ENCODE assay signal across 1 fruit fly cellular context in genomic region chrX:8398177-8399018, dm6.
TF ChIP-seq lines count a peak whose summit lies in the region.

Gene CG10555, plus strand, starts transcription at chrX:8398940.

TF ChIP-seq in whole organism, embryonic, 481 proteins besides CTCF, POLR2A, EP300 and RAD21 (continued from another document and continues in another):
- TF ChIP-seq run (tag; optimal IDR thresholded peaks at IDR 0.05; lab: Kevin White, UChicago) (no peak), CG13296 (GFP tag; optimal IDR thresholded peaks at IDR 0.05; lab: Kevin White, UChicago) (peak; percentile 16), CG6689 (GFP tag; IDR thresholded peaks at IDR 0.05; lab: Robert Waterston, UW) (peak; percentile 84), Hr51 (GFP tag; optimal IDR thresholded peaks at IDR 0.05; lab: Kevin White, UChicago) (peak; percentile 80 to 87), nau (GFP tag; optimal IDR thresholded peaks at IDR 0.05; lab: Kevin White, UChicago) (no peak), Hmx (GFP tag; optimal IDR thresholded peaks at IDR 0.05; lab: Kevin White, UChicago) (peak; percentile 64), Ssrp (tag; optimal IDR thresholded peaks at IDR 0.05; lab: Kevin White, UChicago) (peak; percentile 93), CG11560 (tag; IDR thresholded peaks at IDR 0.05; lab: Robert Waterston, UW) (peak; percentile 67; the same call in 2 of the 3 replicates), CG8290 (GFP tag; optimal IDR thresholded peaks at IDR 0.05; lab: Kevin White, UChicago) (peak; percentile 22), CG8290 (tag; optimal IDR thresholded peaks at IDR 0.05; lab: Kevin White, UChicago) (peak; percentile 64 to 81), sisA (GFP tag; IDR thresholded peaks at IDR 0.05; lab: Robert Waterston, UW) (peak; percentile 92), tgo (GFP tag; IDR thresholded peaks at IDR 0.05; lab: Robert Waterston, UW) (peak; percentile 90), dpn (GFP tag; optimal IDR thresholded peaks at IDR 0.05; lab: Kevin White, UChicago) (peak; percentile 46 to 87), ac (GFP tag; optimal IDR thresholded peaks at IDR 0.05; lab: Kevin White, UChicago) (peak; percentile 28), Dip2 (GFP tag; IDR thresholded peaks at IDR 0.05; lab: Robert Waterston, UW) (peak; percentile 12; the same call in 1 of the 2 replicates), Awh (GFP tag; IDR thresholded peaks at IDR 0.05; lab: Robert Waterston, UW) (peak; percentile 63), CG16779 (GFP tag; IDR thresholded peaks at IDR 0.05; lab: Robert Waterston, UW) (peak; percentile 69; the same call in 1 of the 2 replicates), CG4282 (GFP tag; optimal IDR thresholded peaks at IDR 0.05; lab: Kevin White, UChicago) (peak; percentile 92), CG18619 (GFP tag; optimal IDR thresholded peaks at IDR 0.05; lab: Kevin White, UChicago) (peak; percentile 76), CG7271 (tag; optimal IDR thresholded peaks at IDR 0.05; lab: Kevin White, UChicago) (peak; percentile 35), CG32772 (GFP tag; IDR thresholded peaks at IDR 0.05; lab: Robert Waterston, UW) (peak; percentile 89), sob (GFP tag; IDR thresholded peaks at IDR 0.05; lab: Robert Waterston, UW) (peak; percentile 94), oc (tag; optimal IDR thresholded peaks at IDR 0.05; lab: Kevin White, UChicago) (no peak), CG2129 (GFP tag; IDR thresholded peaks at IDR 0.05; lab: Robert Waterston, UW; ENCODE audit: partially characterized antibody) (peak; percentile 23; the same call in 1 of the 2 replicates), Bteb2 (GFP tag; optimal IDR thresholded peaks at IDR 0.05; lab: Kevin White, UChicago) (peak; percentile 88), CG18262 (tag; optimal IDR thresholded peaks at IDR 0.05; lab: Kevin White, UChicago) (peak; percentile 75), CrebB (tag; optimal IDR thresholded peaks at IDR 0.05; lab: Kevin White, UChicago) (peak; percentile 55), Opbp (GFP tag; IDR thresholded peaks at IDR 0.05; lab: Robert Waterston, UW; ENCODE audit: partially characterized antibody) (peak; percentile 78), btn (GFP tag; optimal IDR thresholded peaks at IDR 0.05; lab: Kevin White, UChicago) (peak; percentile 68), CG4617 (GFP tag; optimal IDR thresholded peaks at IDR 0.05; lab: Kevin White, UChicago; ENCODE audit: borderline replicate concordance) (peak; percentile 19), CG30431 (GFP tag; optimal IDR thresholded peaks at IDR 0.05; lab: Kevin White, UChicago) (peak; percentile 73), CG15514 (GFP tag; optimal IDR thresholded peaks at IDR 0.05; lab: Kevin White, UChicago) (peak; percentile 47), B-H2 (GFP tag; optimal IDR thresholded peaks at IDR 0.05; lab: Kevin White, UChicago) (peak; percentile 66), CG4328 (GFP tag; optimal IDR thresholded peaks at IDR 0.05; lab: Kevin White, UChicago) (peak; percentile 75), sqz (GFP tag; optimal IDR thresholded peaks at IDR 0.05; lab: Kevin White, UChicago) (no peak), D (optimal IDR thresholded peaks at IDR 0.05; lab: Kevin White, UChicago) (no peak), D (GFP tag; optimal IDR thresholded peaks at IDR 0.05; lab: Kevin White, UChicago) (peak; percentile 71), CG4360 (GFP tag; IDR thresholded peaks at IDR 0.05; lab: Robert Waterston, UW) (peak; percentile 58; the same call in 1 of the 2 replicates), CG11398 (GFP tag; optimal IDR thresholded peaks at IDR 0.05; lab: Kevin White, UChicago) (peak; percentile 66), sim (GFP tag; IDR thresholded peaks at IDR 0.05; lab: Robert Waterston, UW) (peak; percentile 81), CG15601 (tag; optimal IDR thresholded peaks at IDR 0.05; lab: Kevin White, UChicago) (peak; percentile 84), Doc2 (GFP tag; IDR thresholded peaks at IDR 0.05; lab: Robert Waterston, UW) (peak; percentile 57), CG7928 (GFP tag; optimal IDR thresholded peaks at IDR 0.05; lab: Kevin White, UChicago) (peak; percentile 18), cas (GFP tag; IDR thresholded peaks at IDR 0.05; lab: Robert Waterston, UW) (peak; percentile 70), CG7987 (GFP tag; optimal IDR thresholded peaks at IDR 0.05; lab: Kevin White, UChicago) (peak; percentile 42), NfI (GFP tag; optimal IDR thresholded peaks at IDR 0.05; lab: Kevin White, UChicago) (peak; percentile 83), phol (tag; optimal IDR thresholded peaks at IDR 0.05; lab: Kevin White, UChicago) (peak; percentile 100), Nf-YC (tag; optimal IDR thresholded peaks at IDR 0.05; lab: Kevin White, UChicago) (peak; percentile 63), Hr3 (GFP tag; optimal IDR thresholded peaks at IDR 0.05; lab: Kevin White, UChicago) (peak; percentile 89), CG6683 (GFP tag; optimal IDR thresholded peaks at IDR 0.05; lab: Kevin White, UChicago) (peak; percentile 32), ftz-f1 (GFP tag; optimal IDR thresholded peaks at IDR 0.05; lab: Kevin White, UChicago) (no peak), CG18011 (GFP tag; optimal IDR thresholded peaks at IDR 0.05; lab: Kevin White, UChicago) (peak; percentile 67), chn (GFP tag; optimal IDR thresholded peaks at IDR 0.05; lab: Kevin White, UChicago) (peak; percentile 93), NFAT (GFP tag; IDR thresholded peaks at IDR 0.05; lab: Robert Waterston, UW) (peak; percentile 87), lmd (GFP tag; IDR thresholded peaks at IDR 0.05; lab: Robert Waterston, UW) (peak; percentile 94), Ets97D (GFP tag; optimal IDR thresholded peaks at IDR 0.05; lab: Kevin White, UChicago) (peak; percentile 88), cato (GFP tag; optimal IDR thresholded peaks at IDR 0.05; lab: Kevin White, UChicago; ENCODE audit: borderline replicate concordance) (peak; percentile 79), CG3995 (GFP tag; optimal IDR thresholded peaks at IDR 0.05; lab: Kevin White, UChicago) (peak; percentile 53), mirr (GFP tag; optimal IDR thresholded peaks at IDR 0.05; lab: Kevin White, UChicago) (peak; percentile 71), CG8924 (tag; optimal IDR thresholded peaks at IDR 0.05; lab: Kevin White, UChicago) (peak; percentile 81), BEAF-32 (GFP tag; optimal IDR thresholded peaks at IDR 0.05; lab: Kevin White, UChicago) (peak; percentile 53), prd (optimal IDR thresholded peaks at IDR 0.05; lab: Kevin White, UChicago) (no peak), prd (GFP tag; IDR thresholded peaks at IDR 0.05; lab: Robert Waterston, UW) (peak; percentile 93), CG6765 (GFP tag; optimal IDR thresholded peaks at IDR 0.05; lab: Kevin White, UChicago) (peak; percentile 35), fu2 (GFP tag; optimal IDR thresholded peaks at IDR 0.05; lab: Kevin White, UChicago) (peak; percentile 90), chm (GFP tag; IDR thresholded peaks at IDR 0.05; lab: Robert Waterston, UW) (peak; percentile 85), hkb (optimal IDR thresholded peaks at IDR 0.05; lab: Kevin White, UChicago) (peak; percentile 95), hkb (GFP tag; IDR thresholded peaks at IDR 0.05; lab: Robert Waterston, UW) (peak; percentile 82), HLH54F (GFP tag; optimal IDR thresholded peaks at IDR 0.05; lab: Kevin White, UChicago) (peak; percentile 95), Mad (GFP tag; optimal IDR thresholded peaks at IDR 0.05; lab: Kevin White, UChicago) (peak; percentile 90), CG17568 (GFP tag; optimal IDR thresholded peaks at IDR 0.05; lab: Kevin White, UChicago) (no peak), CG11696 (GFP tag; IDR thresholded peaks at IDR 0.05; lab: Robert Waterston, UW) (0 out of 2 replicates have a peak, but pooled peaks have one; percentile 48), CG5180 (GFP tag; optimal IDR thresholded peaks at IDR 0.05; lab: Kevin White, UChicago) (peak; percentile 34), Ets65A (GFP tag; lab: Kevin White, UChicago) (peak; percentile 99), eve (GFP tag; optimal IDR thresholded peaks at IDR 0.05; lab: Kevin White, UChicago) (no peak), croc (GFP tag; conservative IDR thresholded peaks at IDR 0.05; lab: Robert Waterston, UW) (peak; percentile 91), CG42726 (GFP tag; IDR thresholded peaks at IDR 0.05; lab: Robert Waterston, UW; ENCODE audit: partially characterized antibody) (peak; percentile 56; the same call in 1 of the 2 replicates), CG6272 (GFP tag; IDR thresholded peaks at IDR 0.05; lab: Robert Waterston, UW) (peak; percentile 80), ind (GFP tag; optimal IDR thresholded peaks at IDR 0.05; lab: Kevin White, UChicago) (peak; percentile 90), HLHmδ (GFP tag; optimal IDR thresholded peaks at IDR 0.05; lab: Kevin White, UChicago) (no peak), fd64A (GFP tag; optimal IDR thresholded peaks at IDR 0.05; lab: Kevin White, UChicago) (no peak), jing (GFP tag; optimal IDR thresholded peaks at IDR 0.05; lab: Kevin White, UChicago) (peak; percentile 79), usp (GFP tag; optimal IDR thresholded peaks at IDR 0.05; lab: Kevin White, UChicago) (no peak), Spps (tag; optimal IDR thresholded peaks at IDR 0.05; lab: Kevin White, UChicago) (no peak), Mrtf (GFP tag; IDR thresholded peaks at IDR 0.05; lab: Robert Waterston, UW) (peak; percentile 84), Mes4 (GFP tag; optimal IDR thresholded peaks at IDR 0.05; lab: Kevin White, UChicago) (peak; percentile 78), z (GFP tag; IDR thresholded peaks at IDR 0.05; lab: Robert Waterston, UW) (no peak), fru (optimal IDR thresholded peaks at IDR 0.05; lab: Kevin White, UChicago) (no peak), Stat92E (GFP tag; optimal IDR thresholded peaks at IDR 0.05; lab: Kevin White, UChicago) (no peak), Asciz (GFP tag; optimal IDR thresholded peaks at IDR 0.05; lab: Kevin White, UChicago) (no peak), shn (GFP tag; optimal IDR thresholded peaks at IDR 0.05; lab: Kevin White, UChicago) (peak; percentile 95), aop (GFP tag; IDR thresholded peaks at IDR 0.05; lab: Robert Waterston, UW) (0 out of 2 replicates have a peak, but pooled peaks have one; percentile 48), dm (GFP tag; optimal IDR thresholded peaks at IDR 0.05; lab: Kevin White, UChicago) (peak; percentile 83), twi (tag; optimal IDR thresholded peaks at IDR 0.05; lab: Kevin White, UChicago) (peak; percentile 72), CG12155 (GFP tag; optimal IDR thresholded peaks at IDR 0.05; lab: Kevin White, UChicago) (peak; percentile 79), pnt (GFP tag; optimal IDR thresholded peaks at IDR 0.05; lab: Kevin White, UChicago) (peak; percentile 67), CG1603 (tag; optimal IDR thresholded peaks at IDR 0.05; lab: Kevin White, UChicago) (peak; percentile 95), Eip74EF (GFP tag; optimal IDR thresholded peaks at IDR 0.05; lab: Kevin White, UChicago) (peak in 1 of 2 experiments; percentile 33), trem (tag; optimal IDR thresholded peaks at IDR 0.05; lab: Kevin White, UChicago) (peak; percentile 33), Sin3A (optimal IDR thresholded peaks at IDR 0.05; lab: Kevin White, UChicago) (peak; percentile 70), salm (tag; optimal IDR thresholded peaks at IDR 0.05; lab: Kevin White, UChicago) (no peak), hbn (GFP tag; IDR thresholded peaks at IDR 0.05; lab: Robert Waterston, UW; ENCODE audit: partially characterized antibody) (peak; percentile 28; the same call in 1 of the 2 replicates), tup (GFP tag; optimal IDR thresholded peaks at IDR 0.05; lab: Kevin White, UChicago) (peak; percentile 83), zen (tag; optimal IDR thresholded peaks at IDR 0.05; lab: Kevin White, UChicago) (peak; percentile 97), CG31224 (GFP tag; IDR thresholded peaks at IDR 0.05; lab: Robert Waterston, UW) (peak; percentile 70; the same call in 1 of the 2 replicates), jigr1 (GFP tag; IDR thresholded peaks at IDR 0.05; lab: Robert Waterston, UW) (peak; percentile 72; the same call in 2 of the 3 replicates), CG14050 (GFP tag; IDR thresholded peaks at IDR 0.05; lab: Robert Waterston, UW) (peak; percentile 82), gsb-n (tag; optimal IDR thresholded peaks at IDR 0.05; lab: Kevin White, UChicago) (peak; percentile 21), dysf (GFP tag; IDR thresholded peaks at IDR 0.05; lab: Robert Waterston, UW) (peak; percentile 94), CG4424 (GFP tag; optimal IDR thresholded peaks at IDR 0.05; lab: Kevin White, UChicago) (peak; percentile 81), al (GFP tag; IDR thresholded peaks at IDR 0.05; lab: Robert Waterston, UW) (peak; percentile 74), CG6791 (GFP tag; IDR thresholded peaks at IDR 0.05; lab: Robert Waterston, UW; ENCODE audit: partially characterized antibody) (peak; percentile 75), cg (GFP tag; optimal IDR thresholded peaks at IDR 0.05; lab: Kevin White, UChicago) (no peak), Dref (GFP tag; IDR thresholded peaks at IDR 0.05; lab: Robert Waterston, UW) (peak; percentile 57), da (GFP tag; optimal IDR thresholded peaks at IDR 0.05; lab: Kevin White, UChicago) (peak; percentile 80), ara (GFP tag; IDR thresholded peaks at IDR 0.05; lab: Robert Waterston, UW) (peak; percentile 91), CG10431 (GFP tag; optimal IDR thresholded peaks at IDR 0.05; lab: Kevin White, UChicago) (peak; percentile 27), CG8281 (tag; optimal IDR thresholded peaks at IDR 0.05; lab: Kevin White, UChicago) (no peak), Trl (optimal IDR thresholded peaks at IDR 0.05; lab: Kevin White, UChicago) (no peak), Trl (GFP tag; optimal IDR thresholded peaks at IDR 0.05; lab: Kevin White, UChicago) (peak; percentile 88), GATAe (GFP tag; conservative IDR thresholded peaks at IDR 0.05; lab: Robert Waterston, UW) (peak; percentile 69), PHDP (tag; optimal IDR thresholded peaks at IDR 0.05; lab: Kevin White, UChicago) (peak; percentile 87), CG9817 (tag; optimal IDR thresholded peaks at IDR 0.05; lab: Kevin White, UChicago) (peak; percentile 92), Bgb (GFP tag; IDR thresholded peaks at IDR 0.05; lab: Robert Waterston, UW; ENCODE audit: partially characterized antibody) (peak; percentile 80), CG10543 (GFP tag; optimal IDR thresholded peaks at IDR 0.05; lab: Kevin White, UChicago) (peak; percentile 83), CG17359 (tag; optimal IDR thresholded peaks at IDR 0.05; lab: Kevin White, UChicago) (peak; percentile 57), so (GFP tag; IDR thresholded peaks at IDR 0.05; lab: Robert Waterston, UW) (peak; percentile 81; the same call in 2 of the 3 replicates), ap (GFP tag; IDR thresholded peaks at IDR 0.05; lab: Robert Waterston, UW) (peak; percentile 78), Gsc (GFP tag; IDR thresholded peaks at IDR 0.05; lab: Robert Waterston, UW) (peak; percentile 67), CG12071 (GFP tag; optimal IDR thresholded peaks at IDR 0.05; lab: Kevin White, UChicago) (no peak)
